Worm (Caenorhabditis elegans) whole organism, late embryonic: Measurements from ENCODE around the gene mxl-2.

Experiments used
- C08G9.2 ChIP-seq: sonication (generic microtip); optimal IDR thresholded peaks from 2 replicates; lab custom pipeline; 2016; ENCODE audit warnings: mild to moderate bottlenecking, missing genetic modification characterization, moderate library complexity, missing compliant biosample characterization
- C38D4.7 ChIP-seq: fragments of 200-800 bp; sonication (Bioruptor generic); optimal IDR thresholded peaks from 2 replicates; lab custom pipeline; 2018; ENCODE audit warnings: mild to moderate bottlenecking, missing genetic modification characterization, moderate library complexity, missing compliant biosample characterization
- F13H6.1 ChIP-seq: sonication (generic microtip); optimal IDR thresholded peaks from 2 replicates; lab custom pipeline; 2016; ENCODE audit warnings: missing genetic modification characterization, missing compliant biosample characterization
- K09A11.1 ChIP-seq: sonication (generic microtip); optimal IDR thresholded peaks from 2 replicates; lab custom pipeline; 2017; ENCODE audit warnings: antibody characterized with exemption, mild to moderate bottlenecking, missing genetic modification characterization, missing compliant biosample characterization; ENCODE audit not compliant: insufficient read depth
- Y22D7AL.16 ChIP-seq: sonication (generic microtip); optimal IDR thresholded peaks from 2 replicates; lab custom pipeline; 2016; ENCODE audit warnings: missing genetic modification characterization, missing compliant biosample characterization
- ahr-1 ChIP-seq: sonication (generic microtip); optimal IDR thresholded peaks from 2 replicates; lab custom pipeline; 2016; ENCODE audit warnings: missing genetic modification characterization, missing compliant biosample characterization
- ama-1 ChIP-seq: fragments of 150-350 bp; optimal IDR thresholded peaks from 2 replicates; lab custom pipeline; 2014
- ceh-14 ChIP-seq: sonication (generic microtip); optimal IDR thresholded peaks from 2 replicates; lab custom pipeline; 2016; ENCODE audit warnings: missing genotype, missing genetic modification characterization, missing compliant biosample characterization
- ceh-2 ChIP-seq: sonication (generic microtip); optimal IDR thresholded peaks from 2 replicates; lab custom pipeline; 2016; ENCODE audit warnings: missing genotype, missing genetic modification characterization, missing compliant biosample characterization
- ceh-24 ChIP-seq: sonication (generic microtip); optimal IDR thresholded peaks from 2 replicates; lab custom pipeline; 2016; ENCODE audit warnings: mild to moderate bottlenecking, missing genetic modification characterization, missing compliant biosample characterization
- ceh-45 ChIP-seq: fragments of 200-800 bp; sonication (Bioruptor generic); IDR thresholded peaks from 2 replicates; pipeline ENCODE4 v1.3.6; 2022; ENCODE audit warnings: missing genetic modification reagents, missing genetic modification characterization, missing compliant biosample characterization
- ceh-48 ChIP-seq: sonication (generic microtip); optimal IDR thresholded peaks from 2 replicates; lab custom pipeline; 2016; ENCODE audit warnings: missing genetic modification characterization, inconsistent platforms, missing compliant biosample characterization
- ceh-6 ChIP-seq: fragments of 200-800 bp; sonication (Bioruptor generic); optimal IDR thresholded peaks from 2 replicates; lab custom pipeline; 2018; ENCODE audit warnings: mild to moderate bottlenecking, missing genetic modification characterization, missing compliant biosample characterization
- dve-1 ChIP-seq: sonication (generic microtip); optimal IDR thresholded peaks from 2 replicates; lab custom pipeline; 2017; ENCODE audit warnings: antibody characterized with exemption, mild to moderate bottlenecking, missing genetic modification characterization, missing compliant biosample characterization
- elt-2 ChIP-seq: sonication (generic microtip); optimal IDR thresholded peaks from 2 replicates; lab custom pipeline; 2016; ENCODE audit warnings: missing genetic modification reagents, missing genetic modification characterization, missing compliant biosample characterization
- elt-4 ChIP-seq: sonication (generic microtip); optimal IDR thresholded peaks from 2 replicates; lab custom pipeline; 2016; ENCODE audit warnings: missing genetic modification characterization, missing compliant biosample characterization
- ets-4 ChIP-seq: sonication (generic microtip); optimal IDR thresholded peaks from 2 replicates; lab custom pipeline; 2016; ENCODE audit warnings: missing genetic modification characterization, missing compliant biosample characterization
- fax-1 ChIP-seq: sonication (generic microtip); optimal IDR thresholded peaks from 2 replicates; lab custom pipeline; 2016; ENCODE audit warnings: missing genotype, missing genetic modification characterization, missing compliant biosample characterization
- fkh-6 ChIP-seq: sonication (generic microtip); optimal IDR thresholded peaks from 2 replicates; lab custom pipeline; 2016; ENCODE audit warnings: missing genetic modification characterization, missing compliant biosample characterization
- gmeb-2 ChIP-seq: sonication (generic microtip); optimal IDR thresholded peaks from 2 replicates; lab custom pipeline; 2016; ENCODE audit warnings: missing genetic modification characterization, inconsistent platforms, missing compliant biosample characterization
- hlh-13 ChIP-seq: fragments of 200-800 bp; sonication (Bioruptor generic); optimal IDR thresholded peaks from 2 replicates; lab custom pipeline; 2018; ENCODE audit warnings: mild to moderate bottlenecking, missing genetic modification characterization, missing compliant biosample characterization
- hlh-6 ChIP-seq: sonication (generic microtip); optimal IDR thresholded peaks from 2 replicates; lab custom pipeline; 2016; ENCODE audit warnings: missing genotype, missing genetic modification characterization, missing compliant biosample characterization
- hlh-8 ChIP-seq: sonication (generic microtip); optimal IDR thresholded peaks from 2 replicates; lab custom pipeline; 2016; ENCODE audit warnings: missing genotype, missing genetic modification characterization, missing compliant biosample characterization
- lim-6 ChIP-seq: sonication (generic microtip); optimal IDR thresholded peaks from 2 replicates; lab custom pipeline; 2016; ENCODE audit warnings: missing genetic modification characterization, missing compliant biosample characterization
- lin-11 ChIP-seq: fragments of 200-800 bp; sonication (Bioruptor generic); optimal IDR thresholded peaks from 2 replicates; lab custom pipeline; 2018; ENCODE audit warnings: mild to moderate bottlenecking, missing genetic modification characterization, missing compliant biosample characterization
- madf-2 ChIP-seq: sonication (generic microtip); optimal IDR thresholded peaks from 2 replicates; lab custom pipeline; 2017; ENCODE audit warnings: missing genetic modification characterization, missing compliant biosample characterization
- nhr-232 ChIP-seq: sonication (generic microtip); optimal IDR thresholded peaks from 2 replicates; lab custom pipeline; 2016; ENCODE audit warnings: missing genetic modification characterization, missing compliant biosample characterization
- pha-4 ChIP-seq: fragments of 150-350 bp; optimal IDR thresholded peaks from 2 replicates; lab custom pipeline; 2018; ENCODE audit warnings: missing biosample characterization, missing genetic modification reagents, missing genetic modification characterization
- pqm-1 ChIP-seq: sonication (generic microtip); optimal IDR thresholded peaks from 2 replicates; lab custom pipeline; 2016; ENCODE audit warnings: missing genetic modification characterization, missing compliant biosample characterization
- ref-2 ChIP-seq: sonication (generic microtip); optimal IDR thresholded peaks from 2 replicates; lab custom pipeline; 2016; ENCODE audit warnings: missing genetic modification characterization, missing compliant biosample characterization
- rnt-1 ChIP-seq: sonication (generic microtip); optimal IDR thresholded peaks from 2 replicates; lab custom pipeline; 2016; ENCODE audit warnings: missing genetic modification characterization, missing compliant biosample characterization
- sox-4 ChIP-seq: sonication (generic microtip); optimal IDR thresholded peaks from 2 replicates; lab custom pipeline; 2017; ENCODE audit warnings: mild to moderate bottlenecking, missing genetic modification characterization, inconsistent platforms, missing compliant biosample characterization
- syd-9 ChIP-seq: sonication (generic microtip); optimal IDR thresholded peaks from 2 replicates; lab custom pipeline; 2016; ENCODE audit warnings: mild to moderate bottlenecking, missing genetic modification characterization, moderate library complexity, missing compliant biosample characterization
- tbx-2 ChIP-seq: sonication (generic microtip); optimal IDR thresholded peaks from 2 replicates; lab custom pipeline; 2016; ENCODE audit warnings: missing genetic modification characterization, missing compliant biosample characterization
- ttx-3 ChIP-seq: sonication (generic microtip); optimal IDR thresholded peaks from 2 replicates; lab custom pipeline; 2016; ENCODE audit warnings: missing genetic modification reagents, missing genetic modification characterization, missing compliant biosample characterization
- unc-86 ChIP-seq: sonication (generic microtip); optimal IDR thresholded peaks from 2 replicates; lab custom pipeline; 2016; ENCODE audit warnings: missing genetic modification characterization, missing compliant biosample characterization

mxl-2 gene

ce11 chrIII:188426-188888 is 526 bp upstream of the mxl-2 start, which contains the start of gene ubc-20:
Gene ubc-20, plus strand, starts transcription at chrIII:188838.
- TF ChIP-seq lim-6 (tag; lab: Kevin White, UChicago) = no peak
- no peak for TF ChIP-seq ceh-2 (tag; lab: Kevin White, UChicago)
- peak; percentile 53 for TF ChIP-seq ceh-48 (tag; lab: Kevin White, UChicago)
- TF ChIP-seq nhr-232 (tag; lab: Kevin White, UChicago) = no peak
- no peak for TF ChIP-seq ref-2
- TF ChIP-seq ets-4 = no peak

ce11 chrIII:184335-184734 is 3.6 kb downstream of the mxl-2 start:
- TF ChIP-seq tbx-2 (tag; lab: Kevin White, UChicago) = no peak
- TF ChIP-seq Y22D7AL.16 = no peak
- no peak for TF ChIP-seq pha-4 (tag; lab: Kevin White, UChicago)
- no peak for TF ChIP-seq gmeb-2 (tag; lab: Kevin White, UChicago)
- no peak for TF ChIP-seq syd-9 (tag; lab: Kevin White, UChicago)
- no peak for TF ChIP-seq unc-86 (tag; lab: Kevin White, UChicago)
- no peak for TF ChIP-seq nhr-232 (tag; lab: Kevin White, UChicago)
- TF ChIP-seq K09A11.1 (tag; lab: Kevin White, UChicago) = no peak
- TF ChIP-seq F13H6.1 = no peak
- no peak for TF ChIP-seq elt-4
- no peak for TF ChIP-seq ceh-14 (tag; lab: Kevin White, UChicago)
- TF ChIP-seq fax-1 = no peak
- no peak for TF ChIP-seq ceh-24
- no peak for TF ChIP-seq ceh-6 (GFP tag; lab: Kevin White, UChicago)

- no peak for TF ChIP-seq madf-2 (tag; lab: Kevin White, UChicago)
- TF ChIP-seq Y22D7AL.16 = no peak
- TF ChIP-seq rnt-1 (tag; lab: Kevin White, UChicago) = no peak
- no peak for TF ChIP-seq K09A11.1 (tag; lab: Kevin White, UChicago)
- no peak for TF ChIP-seq nhr-232 (tag; lab: Kevin White, UChicago)
- TF ChIP-seq elt-2 = peak; percentile 70
Observed at ce11 chrIII:183072-183471, 4.9 kb downstream of the mxl-2 start.

ce11 chrIII:182080-182479 is 5.9 kb downstream of the mxl-2 start, which contains the start of gene F40G9.15:
Gene F40G9.15, plus strand, starts transcription at chrIII:182380.
- TF ChIP-seq F13H6.1 (no peak), hlh-8 (tag; lab: Kevin White, UChicago) (no peak), pqm-1 (tag; lab: Kevin White, UChicago) (no peak), ama-1 (lab: Kevin White, UChicago) (no peak), madf-2 (tag; lab: Kevin White, UChicago) (no peak), elt-4 (no peak)
- TF ChIP-seq, all 69 proteins: peak for 0

ce11 chrIII:180963-181362 is 7.0 kb downstream of the mxl-2 start, which contains the start of gene F40G9.5:
Gene F40G9.5, plus strand, starts transcription at chrIII:181263.
- TF ChIP-seq syd-9 (tag; lab: Kevin White, UChicago) = no peak
- no peak for TF ChIP-seq ceh-2 (tag; lab: Kevin White, UChicago)
- TF ChIP-seq elt-4 = no peak
- no peak for TF ChIP-seq hlh-13 (GFP tag; lab: Kevin White, UChicago)
- TF ChIP-seq ceh-45 = no peak
- no peak for TF ChIP-seq dve-1
- no peak for TF ChIP-seq sox-4 (tag; lab: Kevin White, UChicago)
- no peak for TF ChIP-seq pha-4 (tag; lab: Kevin White, UChicago)
- TF ChIP-seq lin-11 (tag; lab: Kevin White, UChicago) = no peak
- no peak for TF ChIP-seq ahr-1 (tag; lab: Kevin White, UChicago)
- TF ChIP-seq ttx-3 (tag; lab: Kevin White, UChicago) = no peak
- no peak for TF ChIP-seq hlh-6 (tag; lab: Kevin White, UChicago)
- TF ChIP-seq C08G9.2 (tag; lab: Kevin White, UChicago) = no peak
- no peak for TF ChIP-seq C38D4.7 (GFP tag; lab: Kevin White, UChicago)
- TF ChIP-seq fkh-6 (tag; lab: Kevin White, UChicago) = no peak
- TF ChIP-seq hlh-8 (tag; lab: Kevin White, UChicago) = no peak
- no peak for TF ChIP-seq ceh-6 (GFP tag; lab: Kevin White, UChicago)
- TF ChIP-seq tbx-2 (tag; lab: Kevin White, UChicago) = no peak
